Fruit fly (Drosophila melanogaster): ENCODE results near the gene CG6283.

DNA sequence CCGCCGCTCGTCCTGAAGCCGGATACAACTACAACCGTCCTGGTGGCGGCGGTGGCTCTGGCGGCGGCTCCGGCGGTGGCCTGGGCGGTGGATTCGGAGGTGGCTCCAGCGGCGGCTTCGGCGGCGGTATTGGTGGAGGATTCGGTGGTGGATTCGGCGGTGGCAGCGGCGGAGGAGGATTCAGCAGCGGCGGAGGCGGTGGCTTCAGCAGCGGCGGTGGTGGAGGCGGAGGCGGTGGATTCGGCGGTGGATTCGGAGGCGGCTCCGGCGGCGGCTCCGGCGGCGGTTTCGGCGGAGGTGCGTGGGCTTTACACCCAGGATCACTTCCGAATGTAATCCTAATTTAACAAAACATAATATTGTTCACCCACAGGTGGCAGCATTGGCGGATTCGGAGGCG is 28.4 kb upstream of the CG6283 start:
- no peak for TF ChIP-seq Blimp-1 (GFP tag; optimal IDR thresholded peaks at IDR 0.05)
- TF ChIP-seq vri (GFP tag; optimal IDR thresholded peaks at IDR 0.05), result no peak
- no peak for TF ChIP-seq salr (GFP tag; optimal IDR thresholded peaks at IDR 0.05)
- no peak for TF ChIP-seq Hr39 (GFP tag; optimal IDR thresholded peaks at IDR 0.05)
- no peak for TF ChIP-seq pdm3 (GFP tag; optimal IDR thresholded peaks at IDR 0.05)
- TF ChIP-seq acj6 (GFP tag; optimal IDR thresholded peaks at IDR 0.05), result no peak
